Worm (Caenorhabditis elegans) whole organism, mixed stage, embryonic: ENCODE measurements around the gene F56C9.3.

Experiments used
- bed-3 ChIP-seq: fragments of 200-800 bp; sonication (Bioruptor generic); optimal IDR thresholded peaks from 3 replicates; lab custom pipeline; 2018; ENCODE audit warnings: mild to moderate bottlenecking, missing genetic modification characterization, moderate library complexity, missing compliant biosample characterization
- cnd-1 ChIP-seq: fragments of 200-800 bp; sonication (Bioruptor generic); optimal IDR thresholded peaks from 2 replicates; lab custom pipeline; 2018; ENCODE audit warnings: mild to moderate bottlenecking, missing genetic modification characterization, missing compliant biosample characterization
- elt-3 ChIP-seq: fragments of 150-350 bp; optimal IDR thresholded peaks from 2 replicates; lab custom pipeline; 2014; ENCODE audit warnings: missing biosample characterization, missing genetic modification characterization
- lsy-2 ChIP-seq: fragments of 150-350 bp; optimal IDR thresholded peaks from 2 replicates; lab custom pipeline; 2014; ENCODE audit warnings: missing biosample characterization, missing genetic modification characterization
- nhr-12 ChIP-seq: fragments of 150-350 bp; optimal IDR thresholded peaks from 2 replicates; lab custom pipeline; 2014; ENCODE audit warnings: missing biosample characterization, missing genetic modification characterization
- nhr-237 ChIP-seq: fragments of 150-350 bp; optimal IDR thresholded peaks from 2 replicates; lab custom pipeline; 2014; ENCODE audit warnings: missing biosample characterization, missing genetic modification characterization
- nhr-76 ChIP-seq: sonication (generic microtip); optimal IDR thresholded peaks from 2 replicates; lab custom pipeline; 2017; ENCODE audit warnings: missing biosample characterization, missing genetic modification characterization
- pha-4 ChIP-seq: fragments of 150-350 bp; optimal IDR thresholded peaks from 2 replicates; lab custom pipeline; 2018; ENCODE audit warnings: missing biosample characterization, missing genetic modification reagents, missing genetic modification characterization
- unc-120 ChIP-seq: sonication (generic microtip); optimal IDR thresholded peaks from 2 replicates; lab custom pipeline; 2017; ENCODE audit warnings: missing genetic modification characterization, missing compliant biosample characterization; ENCODE audit not compliant: poor library complexity, severe bottlenecking
- unc-39 ChIP-seq: fragments of 150-350 bp; optimal IDR thresholded peaks from 2 replicates; lab custom pipeline; 2014; ENCODE audit warnings: missing biosample characterization, missing genetic modification characterization
- unc-62 ChIP-seq: fragments of 150-350 bp; optimal IDR thresholded peaks from 2 replicates; lab custom pipeline; 2014; ENCODE audit warnings: missing biosample characterization, missing genetic modification reagents, missing genetic modification characterization
- ztf-11 ChIP-seq: fragments of 150-350 bp; optimal IDR thresholded peaks from 2 replicates; lab custom pipeline; 2014; ENCODE audit warnings: missing biosample characterization, missing genetic modification characterization

- no peak for TF ChIP-seq ztf-11 (tag; lab: Kevin White, UChicago)
- TF ChIP-seq unc-120 (tag; lab: Kevin White, UChicago): peak; percentile 46
- no peak for TF ChIP-seq unc-39 (tag; lab: Kevin White, UChicago)
- peak; percentile 9 for TF ChIP-seq pha-4
- no peak for TF ChIP-seq unc-62 (GFP tag; lab: Kevin White, UChicago)
- no peak for TF ChIP-seq nhr-12 (tag; lab: Kevin White, UChicago)
- TF ChIP-seq nhr-76 (tag; lab: Kevin White, UChicago): no peak
- TF ChIP-seq nhr-237 (tag; lab: Kevin White, UChicago): no peak
- no peak for TF ChIP-seq elt-3
- peak; percentile 16 for TF ChIP-seq lsy-2 (tag; lab: Kevin White, UChicago)
- TF ChIP-seq cnd-1: peak; percentile 11
- TF ChIP-seq bed-3: no peak
Observed at ce11 chrIII:7272088-7272487, 39.0 kb upstream of the F56C9.3 start.
